Fruit fly (Drosophila melanogaster): ENCODE measurements around the gene hng3.

The hng3 gene

dm6 chr3L:727190-727589, 28.1 kb downstream of the hng3 start (continued):
- TF ChIP-seq CG11902 (GFP tag; optimal IDR thresholded peaks at IDR 0.05), result peak; percentile 9
- TF ChIP-seq net (GFP tag; optimal IDR thresholded peaks at IDR 0.05), result no peak
- no peak for TF ChIP-seq Ets96B (tag; optimal IDR thresholded peaks at IDR 0.05)
- TF ChIP-seq dac (GFP tag; optimal IDR thresholded peaks at IDR 0.05), result no peak
- no peak for TF ChIP-seq CG3032 (tag; optimal IDR thresholded peaks at IDR 0.05)
- no peak for TF ChIP-seq Eip93F (GFP tag; optimal IDR thresholded peaks at IDR 0.05)
- no peak for TF ChIP-seq Lpt (GFP tag; optimal IDR thresholded peaks at IDR 0.05)
- TF ChIP-seq CG11294 (GFP tag; IDR thresholded peaks at IDR 0.05), result no peak
- no peak for TF ChIP-seq CG7368 (GFP tag; optimal IDR thresholded peaks at IDR 0.05)
- TF ChIP-seq CG9139 (GFP tag; optimal IDR thresholded peaks at IDR 0.05), result no peak
- no peak for TF ChIP-seq dsx (GFP tag; optimal IDR thresholded peaks at IDR 0.05; ENCODE audit: poor library complexity, severe bottlenecking)
- TF ChIP-seq CG10669 (GFP tag; optimal IDR thresholded peaks at IDR 0.05), result no peak

- TF ChIP-seq Sox14 (GFP tag; optimal IDR thresholded peaks at IDR 0.05) (no peak), Met (GFP tag; optimal IDR thresholded peaks at IDR 0.05) (no peak), lz (GFP tag; optimal IDR thresholded peaks at IDR 0.05) (no peak), Ets96B (tag; optimal IDR thresholded peaks at IDR 0.05) (no peak), CG10631 (GFP tag; optimal IDR thresholded peaks at IDR 0.05) (no peak), net (GFP tag; optimal IDR thresholded peaks at IDR 0.05) (no peak), spab (GFP tag; optimal IDR thresholded peaks at IDR 0.05) (no peak)
Observed at dm6 chr3L:726486-727180, 28.7 kb downstream of the hng3 start.

dm6 chr3L:725527-726191, 29.6 kb downstream of the hng3 start:
- TF ChIP-seq CG4318 (GFP tag; optimal IDR thresholded peaks at IDR 0.05), result no peak
- peak; percentile 58 for TF ChIP-seq CG6854 (GFP tag; optimal IDR thresholded peaks at IDR 0.05)
- peak; percentile 83 for TF ChIP-seq CG3919 (GFP tag; optimal IDR thresholded peaks at IDR 0.05)
- TF ChIP-seq salr (GFP tag; optimal IDR thresholded peaks at IDR 0.05), result peak; percentile 14 to 38
- TF ChIP-seq vri (GFP tag; optimal IDR thresholded peaks at IDR 0.05), result peak; percentile 75
- TF ChIP-seq CG9139 (GFP tag; optimal IDR thresholded peaks at IDR 0.05), result peak; percentile 28
- TF ChIP-seq CG6808 (GFP tag; optimal IDR thresholded peaks at IDR 0.05), result peak; percentile 61
- peak; percentile 72 for TF ChIP-seq CG1621 (tag; optimal IDR thresholded peaks at IDR 0.05)
- peak; percentile 71 for TF ChIP-seq CG11902 (GFP tag; optimal IDR thresholded peaks at IDR 0.05)
- TF ChIP-seq CG6163 (GFP tag; IDR thresholded peaks at IDR 0.05), result peak; percentile 83
- TF ChIP-seq eg (GFP tag; IDR thresholded peaks at IDR 0.05), result 0 out of 3 replicates have a peak, but pooled peaks have one; percentile 14
- peak; percentile 95 for TF ChIP-seq svp (GFP tag)
- no peak for TF ChIP-seq CG11294 (GFP tag; IDR thresholded peaks at IDR 0.05)
- TF ChIP-seq Lpt (GFP tag; optimal IDR thresholded peaks at IDR 0.05), result no peak
- TF ChIP-seq CG7368 (GFP tag; optimal IDR thresholded peaks at IDR 0.05), result peak; percentile 68
- TF ChIP-seq dac (GFP tag; optimal IDR thresholded peaks at IDR 0.05), result no peak
- peak; percentile 88 for TF ChIP-seq Smox (GFP tag; optimal IDR thresholded peaks at IDR 0.05)
- TF ChIP-seq Sox102F (GFP tag; optimal IDR thresholded peaks at IDR 0.05), result peak; percentile 89
- TF ChIP-seq CG34406 (GFP tag; optimal IDR thresholded peaks at IDR 0.05), result peak; percentile 79
- peak; percentile 78 for TF ChIP-seq acj6 (GFP tag; optimal IDR thresholded peaks at IDR 0.05)
- peak; percentile 44 for TF ChIP-seq net (GFP tag; optimal IDR thresholded peaks at IDR 0.05)
- peak; percentile 26 for TF ChIP-seq CG32006 (GFP tag; optimal IDR thresholded peaks at IDR 0.05)
- TF ChIP-seq CG6276 (GFP tag; optimal IDR thresholded peaks at IDR 0.05), result no peak
- peak; percentile 80 for TF ChIP-seq Sox14 (GFP tag; optimal IDR thresholded peaks at IDR 0.05)
- peak; percentile 84 for TF ChIP-seq Ets21C (GFP tag; optimal IDR thresholded peaks at IDR 0.05)
- TF ChIP-seq pdm3 (GFP tag; optimal IDR thresholded peaks at IDR 0.05), result peak; percentile 78
- TF ChIP-seq CG11762 (GFP tag; optimal IDR thresholded peaks at IDR 0.05; ENCODE audit: insufficient read depth), result peak; percentile 32
- peak; percentile 84 for TF ChIP-seq CG6792 (GFP tag; optimal IDR thresholded peaks at IDR 0.05)
- TF ChIP-seq Eip93F (GFP tag; optimal IDR thresholded peaks at IDR 0.05), result no peak
- TF ChIP-seq CG10669 (GFP tag; optimal IDR thresholded peaks at IDR 0.05), result peak; percentile 73
- peak; percentile 63 for TF ChIP-seq spab (GFP tag; optimal IDR thresholded peaks at IDR 0.05)
- TF ChIP-seq Met (GFP tag; optimal IDR thresholded peaks at IDR 0.05), result peak; percentile 94
- peak; percentile 57 for TF ChIP-seq CG3032 (tag; optimal IDR thresholded peaks at IDR 0.05)
- peak; percentile 78 for TF ChIP-seq OdsH (GFP tag; optimal IDR thresholded peaks at IDR 0.05)
- no peak for TF ChIP-seq fd85E (GFP tag; optimal IDR thresholded peaks at IDR 0.05)
- TF ChIP-seq esn (GFP tag; optimal IDR thresholded peaks at IDR 0.05), result peak; percentile 93
- peak; percentile 64 for TF ChIP-seq CG8632 (GFP tag; optimal IDR thresholded peaks at IDR 0.05)
- peak; percentile 92 for TF ChIP-seq CG31627 (GFP tag; optimal IDR thresholded peaks at IDR 0.05)
- no peak for TF ChIP-seq Hr38 (GFP tag; optimal IDR thresholded peaks at IDR 0.05)

All from whole organism, prepupa.